Fruit fly (Drosophila melanogaster): ENCODE measurements around the gene Mur11Da.

Mur11Da gene

dm6 chrX:12967296-12967938 is at the start of gene Mur11Da:
TSS of gene Mur11Da (plus strand) at chrX:12967888.
- no peak for TF ChIP-seq CG17801 (GFP tag; optimal IDR thresholded peaks at IDR 0.05; ENCODE audit: partially characterized antibody)

DNA sequence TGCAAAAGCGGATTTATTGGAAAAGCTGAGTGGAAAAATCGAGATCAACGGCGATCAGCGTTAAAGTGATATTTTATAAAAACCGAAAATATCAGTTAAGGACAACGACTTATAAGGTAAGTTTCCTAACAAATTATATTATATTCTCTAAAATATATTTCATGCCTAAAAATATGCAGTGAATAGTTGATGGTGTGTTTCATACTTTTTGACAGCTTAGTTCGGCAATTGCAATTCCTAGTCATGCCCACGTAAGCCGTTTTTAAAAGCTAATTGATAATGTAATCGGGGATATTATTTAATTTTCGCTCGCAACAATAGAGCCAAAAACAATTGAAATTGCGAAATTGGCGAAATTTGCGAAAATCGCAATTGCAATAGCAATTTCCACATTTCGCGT is 48.1 kb upstream of the Mur11Da start:
- no peak for TF ChIP-seq CG17801 (GFP tag; optimal IDR thresholded peaks at IDR 0.05; ENCODE audit: partially characterized antibody)

dm6 chrX:12922338-12922737 is 45.4 kb upstream of the Mur11Da start:
- TF ChIP-seq CG17801 (GFP tag; optimal IDR thresholded peaks at IDR 0.05; ENCODE audit: partially characterized antibody), result no peak

DNA sequence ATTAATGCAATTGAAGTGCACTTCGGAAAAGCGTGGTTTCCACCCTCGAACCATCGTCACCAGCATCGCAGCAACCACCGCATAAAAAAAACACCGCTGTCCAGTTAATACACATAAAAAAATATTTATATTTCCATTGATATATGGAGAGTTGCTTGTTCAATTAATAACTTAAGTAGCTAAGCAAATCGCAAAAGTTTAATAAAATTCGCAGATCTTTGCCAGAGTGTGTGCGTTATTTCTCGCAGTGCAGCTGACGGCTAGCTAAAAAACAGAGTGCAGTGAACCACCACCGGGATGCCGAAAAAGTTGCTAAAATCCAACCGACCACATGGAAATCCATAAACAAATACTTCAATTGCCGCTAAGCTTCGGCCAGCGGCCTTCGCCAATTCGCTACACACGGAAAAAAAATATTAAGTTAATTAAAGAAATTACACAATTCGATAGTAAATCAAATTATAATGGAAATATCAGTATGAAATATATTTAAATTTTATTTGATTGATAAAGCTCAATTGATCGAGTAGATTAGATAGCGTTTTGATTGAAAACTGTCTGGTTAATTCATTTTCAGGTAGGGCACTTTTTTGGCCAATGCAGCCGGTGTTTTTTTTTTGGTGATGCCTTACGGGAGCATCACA is 44.3 kb upstream of the Mur11Da start:
- no peak for TF ChIP-seq CG17801 (GFP tag; optimal IDR thresholded peaks at IDR 0.05; ENCODE audit: partially characterized antibody)

DNA sequence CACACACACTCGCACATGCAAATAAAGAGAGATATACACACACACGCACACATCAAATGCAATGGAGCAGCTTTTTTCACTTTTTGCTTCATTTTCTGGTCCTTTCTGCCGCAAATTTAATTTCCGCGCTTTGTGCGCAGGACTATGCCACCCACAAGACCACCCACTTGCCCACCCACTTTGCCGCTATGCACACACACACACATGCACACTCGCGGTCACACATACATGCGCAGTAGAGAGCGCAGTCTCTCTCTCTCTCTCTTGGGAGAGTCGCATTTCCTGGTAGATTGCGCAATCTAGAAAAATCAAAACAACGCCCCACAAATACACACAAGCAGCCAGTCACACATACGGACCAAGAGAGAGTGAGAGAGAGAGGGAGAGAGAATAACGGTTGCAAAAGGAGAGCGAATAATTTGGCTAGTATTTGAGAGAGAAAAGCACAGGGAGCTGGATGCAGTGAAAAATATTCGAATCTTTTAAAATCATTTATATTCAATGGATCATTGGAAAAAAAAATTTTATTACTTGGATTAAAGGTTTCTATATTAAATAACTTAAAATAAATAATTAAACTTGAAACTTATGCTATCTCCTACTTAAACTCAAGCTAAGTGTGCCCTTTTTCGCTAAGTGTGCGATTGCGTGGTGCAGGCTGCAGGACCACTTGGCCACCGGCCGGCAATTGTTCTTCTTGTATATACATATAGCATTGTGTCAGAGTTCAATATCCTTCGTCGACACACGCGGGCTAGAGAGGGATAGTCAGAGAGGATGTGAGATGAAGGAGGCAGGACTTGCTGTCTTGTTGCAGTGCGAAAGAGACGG is 42.0 kb upstream of the Mur11Da start:
- no peak for TF ChIP-seq CG17801 (GFP tag; optimal IDR thresholded peaks at IDR 0.05; ENCODE audit: partially characterized antibody)

dm6 chrX:12927612-12928011 is 40.1 kb upstream of the Mur11Da start:
- TF ChIP-seq CG17801 (GFP tag; optimal IDR thresholded peaks at IDR 0.05; ENCODE audit: partially characterized antibody), result no peak

- TF ChIP-seq CG17801 (GFP tag; optimal IDR thresholded peaks at IDR 0.05; ENCODE audit: partially characterized antibody), result no peak
Measured at dm6 chrX:12929817-12930216, 37.9 kb upstream of the Mur11Da start.

DNA sequence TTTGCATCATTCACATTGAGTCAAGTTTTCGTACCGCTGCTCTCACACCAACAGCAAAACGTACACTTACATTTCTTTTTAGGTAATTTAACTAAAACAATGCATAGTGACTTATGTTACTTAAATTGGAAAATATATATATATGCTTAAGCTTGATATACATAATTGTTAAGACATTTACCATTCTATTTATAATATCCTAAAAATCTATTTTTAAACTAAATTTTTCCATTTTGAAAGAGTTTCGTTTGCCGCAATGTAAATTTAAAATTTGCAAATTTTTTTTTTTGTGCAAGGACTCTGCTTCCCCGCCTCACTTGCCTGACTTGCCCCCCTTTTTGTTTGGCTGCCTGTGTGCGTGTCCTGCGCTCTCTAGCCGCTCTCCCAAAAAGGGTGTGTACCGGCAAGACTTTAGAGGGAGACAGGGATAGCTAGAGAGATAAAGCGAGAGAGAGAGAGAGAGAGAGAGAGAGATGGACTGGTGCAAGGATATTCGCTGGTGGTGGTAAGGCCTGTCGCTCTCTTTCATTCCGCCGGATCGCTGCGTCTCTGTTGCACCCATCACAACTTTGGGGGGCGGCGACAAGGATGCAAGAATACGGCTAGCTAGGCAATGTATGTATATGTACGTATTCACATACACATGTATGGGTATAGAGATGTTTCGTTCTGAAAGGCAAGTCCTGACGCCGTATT is 29.7 kb upstream of the Mur11Da start:
- no peak for TF ChIP-seq CG17801 (GFP tag; optimal IDR thresholded peaks at IDR 0.05; ENCODE audit: partially characterized antibody)

DNA sequence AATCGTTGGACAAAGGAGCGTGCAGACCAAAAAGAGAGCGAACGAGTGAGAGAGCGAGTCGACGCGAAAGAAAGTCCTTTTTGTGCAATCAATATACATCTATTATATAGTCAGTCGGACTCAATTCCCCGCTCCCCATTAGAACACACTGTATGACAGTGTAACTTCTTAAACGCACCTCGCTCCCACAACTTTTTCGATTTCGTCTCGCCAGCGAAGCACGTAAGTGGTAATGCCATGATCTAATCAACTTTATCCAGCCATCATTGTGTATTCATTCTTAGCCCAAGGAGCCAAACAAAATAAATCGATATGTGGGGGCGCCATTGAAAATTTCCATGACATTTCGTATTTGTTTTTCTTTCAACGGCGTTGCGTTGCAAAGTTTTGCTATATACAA is 28.7 kb upstream of the Mur11Da start:
- no peak for TF ChIP-seq CG17801 (GFP tag; optimal IDR thresholded peaks at IDR 0.05; ENCODE audit: partially characterized antibody)

DNA sequence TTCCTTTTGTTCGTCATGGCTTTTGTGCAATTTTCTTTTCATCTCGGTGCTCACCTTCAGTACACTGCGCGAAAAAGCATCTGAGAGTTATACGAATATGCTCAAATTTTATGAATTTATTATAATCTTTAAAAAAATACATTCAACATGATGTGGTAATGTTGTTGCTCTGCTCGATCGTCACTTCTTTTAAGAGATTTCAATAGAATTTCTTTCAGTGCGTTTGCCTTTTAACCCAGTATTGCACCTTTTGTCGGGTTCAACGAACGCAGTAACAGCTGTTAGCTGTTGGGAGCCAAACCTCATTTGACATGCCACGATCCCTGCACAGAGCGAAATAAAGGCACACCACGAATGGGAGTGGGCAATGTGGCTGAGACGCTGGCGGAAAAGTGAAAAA is 27.7 kb upstream of the Mur11Da start:
- no peak for TF ChIP-seq CG17801 (GFP tag; optimal IDR thresholded peaks at IDR 0.05; ENCODE audit: partially characterized antibody)

dm6 chrX:12940396-12940795 is 27.3 kb upstream of the Mur11Da start:
- TF ChIP-seq CG17801 (GFP tag; optimal IDR thresholded peaks at IDR 0.05; ENCODE audit: partially characterized antibody), result no peak

DNA sequence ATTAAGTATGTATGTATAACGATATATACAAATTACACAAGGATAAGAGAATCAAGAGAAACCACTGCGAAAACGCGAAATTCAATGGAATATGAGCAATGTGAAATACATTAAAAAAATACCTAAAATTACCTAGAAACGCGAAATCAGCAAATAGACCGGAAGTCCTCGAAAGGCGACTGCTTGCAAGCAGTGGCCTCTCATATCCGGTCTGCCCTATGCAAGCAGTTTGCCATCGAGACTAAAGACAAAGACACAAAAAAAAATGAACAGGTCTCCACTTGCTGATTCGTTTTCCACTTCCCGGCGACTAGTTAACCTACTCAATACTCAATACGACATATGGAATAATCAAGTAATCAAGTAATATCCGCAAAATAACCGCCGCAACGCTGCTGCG is 20.0 kb upstream of the Mur11Da start:
- no peak for TF ChIP-seq CG17801 (GFP tag; optimal IDR thresholded peaks at IDR 0.05; ENCODE audit: partially characterized antibody)

dm6 chrX:12957412-12957895 is 10.2 kb upstream of the Mur11Da start, which contains the start of gene hec:
TSS of gene hec (minus strand) at chrX:12957462.
- TF ChIP-seq CG17801 (GFP tag; optimal IDR thresholded peaks at IDR 0.05; ENCODE audit: partially characterized antibody), result no peak

- TF ChIP-seq CG17801 (GFP tag; optimal IDR thresholded peaks at IDR 0.05; ENCODE audit: partially characterized antibody), result no peak
Measured at dm6 chrX:12958920-12959319, 8.8 kb upstream of the Mur11Da start, which contains the start of gene CG32642. TSS of gene CG32642 (plus strand) at chrX:12959220.

DNA sequence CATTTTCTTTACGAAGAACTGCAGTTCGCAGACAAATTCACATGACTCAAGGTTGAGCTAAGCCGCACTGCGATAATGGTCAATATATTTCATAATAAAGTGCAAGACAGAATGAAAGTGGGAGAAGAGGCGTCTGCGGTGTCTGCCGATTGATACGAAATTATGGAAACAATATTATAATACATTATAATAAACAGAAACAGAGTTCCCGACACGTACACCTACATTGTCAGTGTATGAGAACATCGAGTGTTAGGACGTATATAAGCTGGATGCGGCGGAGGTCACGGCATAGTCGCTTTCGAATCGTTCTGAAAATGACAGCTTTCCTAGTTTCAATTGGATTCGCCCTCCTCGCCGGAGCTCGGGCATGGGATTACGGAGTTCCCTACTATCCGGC is 2.7 kb downstream of the Mur11Da start, which contains the start of gene CG15721:
Gene CG15721 (plus strand): TSS at position 301 of the 400 bp plus-strand sequence.
- no peak for TF ChIP-seq CG17801 (GFP tag; optimal IDR thresholded peaks at IDR 0.05; ENCODE audit: partially characterized antibody)

Measured in ovary, adult (tissue).